Fruit fly (Drosophila melanogaster): Measurements from ENCODE around the gene Eig71Eg.

Eig71Eg gene

dm6 chr3L:15625676-15626414 lies 31.6 kb upstream of the Eig71Eg start (continued):
- TF ChIP-seq Sox14 (GFP tag; optimal IDR thresholded peaks at IDR 0.05) (peak; percentile 90), CG9139 (GFP tag; optimal IDR thresholded peaks at IDR 0.05) (peak; percentile 87), CG8632 (GFP tag; optimal IDR thresholded peaks at IDR 0.05) (peak; percentile 97), CG6808 (GFP tag; optimal IDR thresholded peaks at IDR 0.05) (peak; percentile 89), CG4318 (GFP tag; optimal IDR thresholded peaks at IDR 0.05) (peak; percentile 98), fkh (GFP tag; optimal IDR thresholded peaks at IDR 0.05) (peak; percentile 89), CG11902 (GFP tag; optimal IDR thresholded peaks at IDR 0.05) (peak; percentile 91), spab (GFP tag; optimal IDR thresholded peaks at IDR 0.05) (peak; percentile 89), acj6 (GFP tag; optimal IDR thresholded peaks at IDR 0.05) (peak; percentile 98), vri (GFP tag; optimal IDR thresholded peaks at IDR 0.05) (peak; percentile 49), eg (GFP tag; IDR thresholded peaks at IDR 0.05) (peak; percentile 91), pdm3 (GFP tag; optimal IDR thresholded peaks at IDR 0.05) (peak; percentile 94), fd59A (GFP tag; optimal IDR thresholded peaks at IDR 0.05) (peak; percentile 90), Hr38 (GFP tag; optimal IDR thresholded peaks at IDR 0.05) (no peak), lz (GFP tag; optimal IDR thresholded peaks at IDR 0.05) (peak; percentile 93), esn (GFP tag; optimal IDR thresholded peaks at IDR 0.05) (peak; percentile 98), ss (GFP tag; optimal IDR thresholded peaks at IDR 0.05) (peak; percentile 84 to 92), CG6792 (GFP tag; optimal IDR thresholded peaks at IDR 0.05) (peak; percentile 96), Eip78C (GFP tag) (peak; percentile 98), CG8119 (GFP tag; IDR thresholded peaks at IDR 0.05) (peak; percentile 98), CG6854 (GFP tag; optimal IDR thresholded peaks at IDR 0.05) (peak; percentile 82), CG16779 (tag; optimal IDR thresholded peaks at IDR 0.05) (peak; percentile 95), Ets96B (tag; optimal IDR thresholded peaks at IDR 0.05) (peak; percentile 94), CG6163 (GFP tag; IDR thresholded peaks at IDR 0.05) (peak; percentile 88), net (GFP tag; optimal IDR thresholded peaks at IDR 0.05) (peak; percentile 92), CG32006 (GFP tag; optimal IDR thresholded peaks at IDR 0.05) (peak; percentile 99), Sox15 (GFP tag; optimal IDR thresholded peaks at IDR 0.05) (peak; percentile 94), CG34406 (GFP tag; optimal IDR thresholded peaks at IDR 0.05) (peak; percentile 97), dsx (GFP tag; optimal IDR thresholded peaks at IDR 0.05; ENCODE audit: poor library complexity, severe bottlenecking) (peak; percentile 88)

dm6 chr3L:15627295-15627694 lies 30.1 kb upstream of the Eig71Eg start:
- no peak for TF ChIP-seq CG10631 (GFP tag; optimal IDR thresholded peaks at IDR 0.05)
- TF ChIP-seq Smox (GFP tag; optimal IDR thresholded peaks at IDR 0.05) = no peak
- TF ChIP-seq Gug (GFP tag; IDR thresholded peaks at IDR 0.05) = no peak
- no peak for TF ChIP-seq achi (GFP tag; optimal IDR thresholded peaks at IDR 0.05)
- TF ChIP-seq OdsH (GFP tag; optimal IDR thresholded peaks at IDR 0.05) = no peak

DNA sequence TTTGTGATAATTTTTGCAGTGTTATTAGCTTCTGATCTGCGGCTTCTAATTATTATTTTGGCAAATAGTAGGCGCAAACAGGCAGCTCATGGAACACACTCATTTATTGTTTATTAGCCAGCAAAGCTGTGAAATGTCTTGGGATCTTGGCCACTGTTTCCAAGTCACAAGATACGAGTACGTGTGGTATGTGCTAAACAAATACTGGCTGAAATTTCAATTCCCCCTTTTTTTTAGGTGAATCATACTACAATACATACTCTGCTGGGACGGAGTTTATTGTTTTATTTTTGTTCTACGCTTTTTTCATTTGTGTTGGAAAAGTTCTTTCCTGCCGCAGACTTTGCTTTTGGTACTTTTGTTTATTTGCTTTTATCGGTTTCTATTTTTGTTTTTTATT lies 26.4 kb upstream of the Eig71Eg start:
- TF ChIP-seq fkh (GFP tag; optimal IDR thresholded peaks at IDR 0.05) (peak; percentile 73), achi (GFP tag; optimal IDR thresholded peaks at IDR 0.05) (no peak)

DNA sequence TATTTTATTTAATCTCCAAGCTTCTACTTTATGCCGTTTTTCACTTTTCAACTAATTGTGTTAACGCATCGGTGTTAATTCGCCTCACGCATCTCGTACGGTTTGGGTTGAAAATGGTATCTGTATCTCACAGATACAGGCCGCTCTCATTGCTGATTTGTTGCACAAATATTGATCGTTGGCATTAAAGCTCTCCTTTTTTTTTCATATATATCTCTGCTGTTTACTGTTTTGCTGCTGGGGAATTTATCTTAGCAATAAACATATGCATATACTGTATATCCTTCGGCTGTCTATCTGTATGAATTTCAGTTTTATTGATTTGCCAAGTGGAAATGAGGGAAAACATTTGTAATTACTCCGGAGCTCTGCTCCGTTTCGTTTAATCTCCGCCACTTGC lies 24.8 kb upstream of the Eig71Eg start:
- TF ChIP-seq CG11294 (GFP tag; IDR thresholded peaks at IDR 0.05) = no peak
- TF ChIP-seq achi (GFP tag; optimal IDR thresholded peaks at IDR 0.05) = peak; percentile 4
- peak; percentile 52 for TF ChIP-seq svp (GFP tag)
- no peak for TF ChIP-seq CG7368 (GFP tag; optimal IDR thresholded peaks at IDR 0.05)
- no peak for TF ChIP-seq topi (GFP tag; optimal IDR thresholded peaks at IDR 0.05)
- TF ChIP-seq CG11902 (GFP tag; optimal IDR thresholded peaks at IDR 0.05) = no peak
- no peak for TF ChIP-seq CG1621 (tag; optimal IDR thresholded peaks at IDR 0.05)
- no peak for TF ChIP-seq eg (GFP tag; IDR thresholded peaks at IDR 0.05)
- TF ChIP-seq Sox14 (GFP tag; optimal IDR thresholded peaks at IDR 0.05) = no peak
- TF ChIP-seq CG4318 (GFP tag; optimal IDR thresholded peaks at IDR 0.05) = no peak
- TF ChIP-seq CG3919 (GFP tag; optimal IDR thresholded peaks at IDR 0.05) = no peak
- TF ChIP-seq acj6 (GFP tag; optimal IDR thresholded peaks at IDR 0.05) = no peak
- no peak for TF ChIP-seq net (GFP tag; optimal IDR thresholded peaks at IDR 0.05)
- no peak for TF ChIP-seq Eip75B (GFP tag; optimal IDR thresholded peaks at IDR 0.05)
- TF ChIP-seq Blimp-1 (GFP tag; optimal IDR thresholded peaks at IDR 0.05) = no peak
- TF ChIP-seq CG32006 (GFP tag; optimal IDR thresholded peaks at IDR 0.05) = no peak
- no peak for TF ChIP-seq CG16779 (tag; optimal IDR thresholded peaks at IDR 0.05)
- no peak for TF ChIP-seq spab (GFP tag; optimal IDR thresholded peaks at IDR 0.05)
- TF ChIP-seq CG3032 (tag; optimal IDR thresholded peaks at IDR 0.05) = no peak
- TF ChIP-seq Ets96B (tag; optimal IDR thresholded peaks at IDR 0.05) = no peak
- no peak for TF ChIP-seq pdm3 (GFP tag; optimal IDR thresholded peaks at IDR 0.05)
- TF ChIP-seq Gug (GFP tag; IDR thresholded peaks at IDR 0.05) = no peak
- peak; percentile 72 for TF ChIP-seq Eip78C (GFP tag)
- TF ChIP-seq fd59A (GFP tag; optimal IDR thresholded peaks at IDR 0.05) = no peak
- peak; percentile 33 for TF ChIP-seq CG8632 (GFP tag; optimal IDR thresholded peaks at IDR 0.05)
- TF ChIP-seq CG31627 (GFP tag; optimal IDR thresholded peaks at IDR 0.05) = no peak
